Worm (Caenorhabditis elegans): Measurements from ENCODE around the gene fbxc-31.

Gene fbxc-31

ce11 chrII:911680-912079 is at the start of gene fbxc-31:
fbxc-31 (plus strand) TSS chrII:911980.
- TF ChIP-seq T22C8.4 (GFP tag; IDR thresholded peaks at IDR 0.05) (no peak), med-1 (GFP tag; optimal IDR thresholded peaks at IDR 0.05; ENCODE audit: insufficient read depth) (no peak), tab-1 (GFP tag; IDR thresholded peaks at IDR 0.05) (no peak), ztf-29 (GFP tag; IDR thresholded peaks at IDR 0.05) (no peak), ztf-23 (GFP tag; IDR thresholded peaks at IDR 0.05) (no peak), klf-2 (GFP tag; conservative IDR thresholded peaks at IDR 0.05) (no peak), cog-1 (tag; optimal IDR thresholded peaks at IDR 0.05) (no peak), flt-1 (GFP tag; IDR thresholded peaks at IDR 0.05) (no peak), ref-1 (GFP tag; conservative IDR thresholded peaks at IDR 0.05) (no peak)

DNA sequence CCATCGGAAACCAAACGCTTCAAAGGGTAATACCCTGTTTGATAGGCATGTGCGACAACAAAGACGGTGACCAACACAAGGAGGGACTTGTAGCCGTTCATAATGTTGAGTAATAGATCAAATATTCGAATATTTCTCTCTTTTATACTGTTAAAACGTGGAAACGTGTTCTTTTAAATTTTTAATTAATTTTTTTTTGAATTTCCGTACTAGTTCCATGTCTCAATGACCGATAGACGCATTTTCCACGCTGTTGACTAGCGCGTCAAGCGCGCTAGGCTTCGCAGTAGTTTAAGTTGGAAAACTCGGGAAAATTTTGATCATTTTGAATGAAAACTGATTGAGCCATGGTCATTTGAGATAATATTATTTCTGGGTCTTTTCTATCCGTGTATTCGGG is 45.0 kb upstream of the fbxc-31 start, which contains the start of gene Y46B2A.3:
Gene Y46B2A.3, minus strand, starts transcription at position 101 of the 400 bp plus-strand sequence.
- no peak for TF ChIP-seq T22C8.4 (GFP tag; IDR thresholded peaks at IDR 0.05)
- no peak for TF ChIP-seq tab-1 (GFP tag; IDR thresholded peaks at IDR 0.05)

ce11 chrII:868240-868864 is 43.4 kb upstream of the fbxc-31 start, which contains the start of gene fbxc-51:
fbxc-51 (plus strand) TSS chrII:868814.
- no peak for TF ChIP-seq tab-1 (GFP tag; IDR thresholded peaks at IDR 0.05)
- TF ChIP-seq ref-1 (GFP tag; conservative IDR thresholded peaks at IDR 0.05), result no peak
- no peak for TF ChIP-seq med-1 (GFP tag; optimal IDR thresholded peaks at IDR 0.05; ENCODE audit: insufficient read depth)

DNA sequence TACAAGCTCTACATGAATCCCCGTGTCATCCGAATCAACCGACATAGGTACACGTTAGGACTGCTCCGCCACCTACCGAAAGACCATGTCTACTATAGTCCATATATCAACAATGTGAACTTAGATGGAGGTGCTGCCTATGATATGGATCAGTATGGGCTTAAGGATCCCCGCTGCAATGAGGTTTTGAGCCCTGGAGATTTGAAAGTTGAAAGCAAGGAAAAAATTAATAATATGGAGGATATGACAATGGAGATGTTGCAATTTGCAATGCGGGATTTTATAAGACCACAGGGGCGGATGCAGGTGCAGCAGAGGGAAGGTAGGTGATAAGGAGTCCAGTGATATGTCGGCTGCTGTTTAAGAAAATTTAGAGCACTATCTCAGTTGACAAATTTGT is 42.5 kb upstream of the fbxc-31 start:
- TF ChIP-seq tab-1 (GFP tag; IDR thresholded peaks at IDR 0.05) (no peak), med-1 (GFP tag; optimal IDR thresholded peaks at IDR 0.05; ENCODE audit: insufficient read depth) (no peak), ztf-23 (GFP tag; IDR thresholded peaks at IDR 0.05) (no peak), cog-1 (tag; optimal IDR thresholded peaks at IDR 0.05) (no peak), ref-1 (GFP tag; conservative IDR thresholded peaks at IDR 0.05) (no peak), flt-1 (GFP tag; IDR thresholded peaks at IDR 0.05) (no peak), ztf-29 (GFP tag; IDR thresholded peaks at IDR 0.05) (no peak), klf-2 (GFP tag; conservative IDR thresholded peaks at IDR 0.05) (no peak), T22C8.4 (GFP tag; IDR thresholded peaks at IDR 0.05) (no peak)

ce11 chrII:872993-873787 is 38.6 kb upstream of the fbxc-31 start, which contains the start of gene alg-2:
alg-2 (plus strand) TSS chrII:873212.
- TF ChIP-seq klf-2 (GFP tag; conservative IDR thresholded peaks at IDR 0.05) (no peak), tab-1 (GFP tag; IDR thresholded peaks at IDR 0.05) (0 out of 2 replicates have a peak, but pooled peaks have one; percentile 41), flt-1 (GFP tag; IDR thresholded peaks at IDR 0.05) (0 out of 2 replicates have a peak, but pooled peaks have one; percentile 15), T22C8.4 (GFP tag; IDR thresholded peaks at IDR 0.05) (peak; percentile 71; the same call in 1 of the 2 replicates)

ce11 chrII:875739-876138 is 36.0 kb upstream of the fbxc-31 start:
- no peak for TF ChIP-seq tab-1 (GFP tag; IDR thresholded peaks at IDR 0.05)
- no peak for TF ChIP-seq med-1 (GFP tag; optimal IDR thresholded peaks at IDR 0.05; ENCODE audit: insufficient read depth)
- TF ChIP-seq ztf-23 (GFP tag; IDR thresholded peaks at IDR 0.05), result no peak
- no peak for TF ChIP-seq cog-1 (tag; optimal IDR thresholded peaks at IDR 0.05)
- no peak for TF ChIP-seq klf-2 (GFP tag; conservative IDR thresholded peaks at IDR 0.05)
- TF ChIP-seq ref-1 (GFP tag; conservative IDR thresholded peaks at IDR 0.05), result no peak

DNA sequence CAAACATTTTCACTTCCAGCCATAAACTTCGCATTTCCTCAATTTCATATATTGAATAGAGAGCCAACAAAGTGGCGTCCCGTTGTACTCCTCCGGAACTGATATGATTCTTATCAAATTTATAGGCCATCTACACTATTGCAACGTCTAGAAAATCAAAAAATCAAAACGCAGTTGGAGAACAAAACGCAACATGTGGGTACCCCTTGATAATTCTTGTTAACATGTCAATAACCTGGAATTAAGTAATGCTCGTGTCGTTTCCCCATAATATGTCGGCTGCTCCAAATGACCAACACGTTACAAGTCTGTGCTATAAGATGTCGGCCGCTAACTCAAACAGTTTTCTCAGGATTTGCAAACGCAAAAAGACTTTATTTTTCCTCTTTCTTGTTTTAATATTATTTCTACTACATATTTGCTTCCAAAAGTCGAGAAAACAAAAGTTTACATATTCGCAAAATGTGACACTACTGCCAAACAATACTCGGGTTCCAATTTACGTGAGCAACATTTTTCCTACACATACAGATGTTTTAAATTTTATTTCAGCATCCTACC is 31.0 kb upstream of the fbxc-31 start:
- TF ChIP-seq klf-2 (GFP tag; conservative IDR thresholded peaks at IDR 0.05) (no peak), ref-1 (GFP tag; conservative IDR thresholded peaks at IDR 0.05) (no peak), T22C8.4 (GFP tag; IDR thresholded peaks at IDR 0.05) (no peak), flt-1 (GFP tag; IDR thresholded peaks at IDR 0.05) (no peak), tab-1 (GFP tag; IDR thresholded peaks at IDR 0.05) (no peak), ztf-23 (GFP tag; IDR thresholded peaks at IDR 0.05) (no peak), ztf-29 (GFP tag; IDR thresholded peaks at IDR 0.05) (no peak), med-1 (GFP tag; optimal IDR thresholded peaks at IDR 0.05; ENCODE audit: insufficient read depth) (no peak), cog-1 (tag; optimal IDR thresholded peaks at IDR 0.05) (no peak)

DNA sequence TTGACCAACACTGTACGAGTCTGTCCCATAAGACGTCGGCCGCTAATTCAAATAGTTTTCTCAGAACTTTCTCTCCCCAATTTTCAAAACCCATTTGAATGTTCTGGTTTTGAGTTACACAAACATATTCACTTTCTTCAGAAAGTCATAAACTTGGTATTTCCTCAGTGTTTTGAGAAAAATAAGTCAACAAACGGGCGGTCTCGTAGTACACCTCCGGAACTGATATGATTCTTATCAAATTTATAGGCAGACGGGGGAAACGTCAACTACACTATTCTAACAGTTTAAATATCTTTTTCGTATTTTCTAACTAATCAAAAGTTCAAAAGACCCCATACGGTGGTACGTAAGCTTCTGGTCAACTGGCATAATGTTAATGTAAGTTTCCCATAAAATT is 27.6 kb upstream of the fbxc-31 start:
- TF ChIP-seq tab-1 (GFP tag; IDR thresholded peaks at IDR 0.05) (no peak), flt-1 (GFP tag; IDR thresholded peaks at IDR 0.05) (no peak), ref-1 (GFP tag; conservative IDR thresholded peaks at IDR 0.05) (no peak), med-1 (GFP tag; optimal IDR thresholded peaks at IDR 0.05; ENCODE audit: insufficient read depth) (no peak), ztf-29 (GFP tag; IDR thresholded peaks at IDR 0.05) (no peak), T22C8.4 (GFP tag; IDR thresholded peaks at IDR 0.05) (no peak), klf-2 (GFP tag; conservative IDR thresholded peaks at IDR 0.05) (no peak), cog-1 (tag; optimal IDR thresholded peaks at IDR 0.05) (no peak), ztf-23 (GFP tag; IDR thresholded peaks at IDR 0.05) (no peak)

- no peak for TF ChIP-seq ref-1 (GFP tag; conservative IDR thresholded peaks at IDR 0.05)
- TF ChIP-seq ztf-29 (GFP tag; IDR thresholded peaks at IDR 0.05), result no peak
- TF ChIP-seq tab-1 (GFP tag; IDR thresholded peaks at IDR 0.05), result no peak
Measured at ce11 chrII:888024-888423, 23.8 kb upstream of the fbxc-31 start, which contains the start of gene T07D3.4. T07D3.4 (plus strand) TSS chrII:888309.
